Worm (Caenorhabditis elegans) whole organism, mixed stage, embryonic: Measurements from ENCODE around the gene srd-25.

Experiments used
- M03D4.4 ChIP-seq: sonication (generic microtip); optimal IDR thresholded peaks from 2 replicates; lab custom pipeline; 2017; ENCODE audit warnings: mild to moderate bottlenecking, missing genetic modification characterization, missing compliant biosample characterization
- bed-3 ChIP-seq: fragments of 200-800 bp; sonication (Bioruptor generic); optimal IDR thresholded peaks from 3 replicates; lab custom pipeline; 2018; ENCODE audit warnings: mild to moderate bottlenecking, missing genetic modification characterization, moderate library complexity, missing compliant biosample characterization
- blmp-1 ChIP-seq: fragments of 150-350 bp; optimal IDR thresholded peaks from 2 replicates; lab custom pipeline; 2014; ENCODE audit warnings: missing biosample characterization, missing genetic modification characterization
- ceh-39 ChIP-seq: fragments of 150-350 bp; optimal IDR thresholded peaks from 2 replicates; lab custom pipeline; 2014; ENCODE audit warnings: missing biosample characterization, missing genetic modification characterization
- ceh-43 ChIP-seq: fragments of 200-800 bp; sonication (Bioruptor generic); optimal IDR thresholded peaks from 2 replicates; lab custom pipeline; 2018; ENCODE audit warnings: mild to moderate bottlenecking, missing genetic modification characterization, moderate library complexity, missing compliant biosample characterization
- ceh-83 ChIP-seq: fragments of 200-800 bp; sonication (Bioruptor generic); optimal IDR thresholded peaks from 2 replicates; lab custom pipeline; 2018; ENCODE audit warnings: mild to moderate bottlenecking, missing genetic modification characterization, missing compliant biosample characterization
- ces-1 ChIP-seq: fragments of 150-350 bp; optimal IDR thresholded peaks from 2 replicates; lab custom pipeline; 2014; ENCODE audit warnings: missing biosample characterization, missing genetic modification reagents, missing genetic modification characterization
- cnd-1 ChIP-seq: fragments of 200-800 bp; sonication (Bioruptor generic); optimal IDR thresholded peaks from 2 replicates; lab custom pipeline; 2018; ENCODE audit warnings: mild to moderate bottlenecking, missing genetic modification characterization, missing compliant biosample characterization
- drap-1 ChIP-seq: fragments of 200-800 bp; sonication (Bioruptor generic); optimal IDR thresholded peaks from 3 replicates; lab custom pipeline; 2018; ENCODE audit warnings: mild to moderate bottlenecking, missing genetic modification characterization, missing compliant biosample characterization
- elt-3 ChIP-seq: fragments of 150-350 bp; optimal IDR thresholded peaks from 2 replicates; lab custom pipeline; 2014; ENCODE audit warnings: missing biosample characterization, missing genetic modification characterization
- flh-1 ChIP-seq: fragments of 200-800 bp; sonication (Bioruptor generic); optimal IDR thresholded peaks from 2 replicates; lab custom pipeline; 2018; ENCODE audit warnings: mild to moderate bottlenecking, missing genetic modification characterization, moderate library complexity, missing compliant biosample characterization
- ham-2 ChIP-seq: fragments of 200-800 bp; sonication (Bioruptor generic); optimal IDR thresholded peaks from 2 replicates; lab custom pipeline; 2018; ENCODE audit warnings: mild to moderate bottlenecking, missing genetic modification characterization, missing compliant biosample characterization
- hlh-1 ChIP-seq: fragments of 150-350 bp; optimal IDR thresholded peaks from 2 replicates; lab custom pipeline; 2014; ENCODE audit warnings: missing biosample characterization, missing genetic modification reagents, missing genetic modification characterization
- lin-13 ChIP-seq: fragments of 150-350 bp; optimal IDR thresholded peaks from 2 replicates; lab custom pipeline; 2014; ENCODE audit warnings: missing biosample characterization, missing genetic modification characterization
- lin-32 ChIP-seq: fragments of 200-800 bp; sonication (Bioruptor generic); optimal IDR thresholded peaks from 2 replicates; lab custom pipeline; 2018; ENCODE audit warnings: mild to moderate bottlenecking, missing genetic modification characterization, missing compliant biosample characterization
- lsy-2 ChIP-seq: fragments of 150-350 bp; optimal IDR thresholded peaks from 2 replicates; lab custom pipeline; 2014; ENCODE audit warnings: missing biosample characterization, missing genetic modification characterization
- mep-1 ChIP-seq: fragments of 150-350 bp; optimal IDR thresholded peaks from 2 replicates; lab custom pipeline; 2017; ENCODE audit warnings: missing biosample characterization, missing genetic modification reagents, missing genetic modification characterization, inconsistent platforms
- mls-2 ChIP-seq: sonication (generic microtip); optimal IDR thresholded peaks from 2 replicates; lab custom pipeline; 2016; ENCODE audit warnings: mild to moderate bottlenecking, missing genetic modification characterization, moderate library complexity, missing compliant biosample characterization
- nhr-12 ChIP-seq: fragments of 150-350 bp; optimal IDR thresholded peaks from 2 replicates; lab custom pipeline; 2014; ENCODE audit warnings: missing biosample characterization, missing genetic modification characterization
- nhr-2 ChIP-seq: fragments of 150-350 bp; optimal IDR thresholded peaks from 2 replicates; lab custom pipeline; 2014; ENCODE audit warnings: missing biosample characterization, missing genetic modification characterization
- nhr-237 ChIP-seq: fragments of 150-350 bp; optimal IDR thresholded peaks from 2 replicates; lab custom pipeline; 2014; ENCODE audit warnings: missing biosample characterization, missing genetic modification characterization
- nhr-28 ChIP-seq: fragments of 150-350 bp; optimal IDR thresholded peaks from 2 replicates; lab custom pipeline; 2014; ENCODE audit warnings: missing biosample characterization, missing genetic modification characterization
- nhr-76 ChIP-seq: sonication (generic microtip); optimal IDR thresholded peaks from 2 replicates; lab custom pipeline; 2017; ENCODE audit warnings: missing biosample characterization, missing genetic modification characterization
- pha-4 ChIP-seq: fragments of 150-350 bp; optimal IDR thresholded peaks from 2 replicates; lab custom pipeline; 2018; ENCODE audit warnings: missing biosample characterization, missing genetic modification reagents, missing genetic modification characterization
- sem-2 ChIP-seq: fragments of 200-800 bp; sonication (Bioruptor generic); optimal IDR thresholded peaks from 2 replicates; lab custom pipeline; 2018; ENCODE audit warnings: mild to moderate bottlenecking, missing genetic modification characterization, missing compliant biosample characterization
- snpc-4 ChIP-seq: fragments of 150-350 bp; optimal IDR thresholded peaks from 2 replicates; lab custom pipeline; 2014; ENCODE audit warnings: missing biosample characterization, missing genetic modification characterization
- sptf-1 ChIP-seq: sonication (generic microtip); optimal IDR thresholded peaks from 2 replicates; lab custom pipeline; 2017; ENCODE audit warnings: mild to moderate bottlenecking, missing genetic modification characterization, moderate library complexity, missing compliant biosample characterization
- tbx-8 ChIP-seq: fragments of 200-800 bp; sonication (Bioruptor generic); optimal IDR thresholded peaks from 2 replicates; lab custom pipeline; 2018; ENCODE audit warnings: mild to moderate bottlenecking, missing genetic modification characterization, moderate library complexity, missing compliant biosample characterization
- unc-39 ChIP-seq: fragments of 150-350 bp; optimal IDR thresholded peaks from 2 replicates; lab custom pipeline; 2014; ENCODE audit warnings: missing biosample characterization, missing genetic modification characterization
- unc-62 ChIP-seq: fragments of 150-350 bp; optimal IDR thresholded peaks from 2 replicates; lab custom pipeline; 2014; ENCODE audit warnings: missing biosample characterization, missing genetic modification reagents, missing genetic modification characterization
- ztf-11 ChIP-seq: fragments of 150-350 bp; optimal IDR thresholded peaks from 2 replicates; lab custom pipeline; 2014; ENCODE audit warnings: missing biosample characterization, missing genetic modification characterization

The srd-25 gene

DNA sequence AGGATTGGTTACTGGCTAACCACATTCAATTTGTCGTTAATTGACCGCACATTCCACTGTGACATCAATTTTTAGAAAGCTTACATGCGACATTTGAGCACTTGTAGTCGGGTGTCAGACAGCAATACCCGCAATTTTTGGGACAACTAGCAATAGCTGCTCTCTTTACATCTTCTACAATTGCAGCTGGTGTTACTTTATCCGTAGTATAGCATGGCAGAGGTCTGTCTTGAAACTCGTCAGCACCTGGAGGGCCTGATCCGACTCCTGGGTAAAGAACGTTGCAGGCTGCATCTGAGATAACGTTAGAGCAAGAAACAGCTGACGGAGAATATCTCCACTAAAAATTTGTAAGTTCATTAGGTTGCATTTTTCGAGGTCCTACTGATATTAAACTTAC, 7.5 kb downstream of the srd-25 start:
- TF ChIP-seq hlh-1 (tag; lab: Kevin White, UChicago) (no peak), nhr-237 (tag; lab: Kevin White, UChicago) (no peak), ceh-83 (no peak), elt-3 (no peak), drap-1 (GFP tag; lab: Kevin White, UChicago) (no peak), sptf-1 (tag; lab: Kevin White, UChicago) (no peak), nhr-28 (tag; lab: Kevin White, UChicago) (no peak), flh-1 (GFP tag; lab: Kevin White, UChicago) (no peak), mep-1 (no peak), ces-1 (no peak), unc-39 (no peak), snpc-4 (tag; lab: Kevin White, UChicago) (no peak), M03D4.4 (no peak), lin-32 (GFP tag; lab: Kevin White, UChicago) (no peak), nhr-76 (tag; lab: Kevin White, UChicago) (no peak), ztf-11 (tag; lab: Kevin White, UChicago) (no peak), tbx-8 (GFP tag; lab: Kevin White, UChicago) (no peak)

DNA sequence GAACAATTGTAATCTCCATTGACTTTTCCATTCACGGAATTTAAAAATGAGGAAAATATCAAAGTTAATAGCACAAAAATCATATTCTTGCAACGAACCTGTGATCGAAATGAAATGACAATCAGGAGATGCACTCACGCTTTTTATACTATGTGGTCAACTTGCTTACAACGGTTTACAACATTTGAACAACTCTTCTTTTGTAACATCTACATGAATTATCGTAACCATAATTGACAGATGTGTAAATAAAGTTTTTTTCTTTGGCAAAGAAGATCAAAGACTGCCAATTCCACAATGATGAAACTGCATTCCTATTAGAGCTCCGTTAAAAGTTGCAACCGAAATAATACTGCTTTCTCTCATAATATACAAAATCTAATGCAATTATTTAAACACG, 8.0 kb downstream of the srd-25 start, which contains the start of gene F07C4.10:
Gene F07C4.10, minus strand, starts transcription at position 101 of the 400 bp plus-strand sequence.
- TF ChIP-seq snpc-4 (tag; lab: Kevin White, UChicago) = no peak
- no peak for TF ChIP-seq elt-3
- TF ChIP-seq M03D4.4 = no peak
- TF ChIP-seq sem-2 (GFP tag; lab: Kevin White, UChicago) = no peak
- no peak for TF ChIP-seq ces-1
- no peak for TF ChIP-seq lin-32 (GFP tag; lab: Kevin White, UChicago)
- no peak for TF ChIP-seq cnd-1 (tag; lab: Kevin White, UChicago)
- TF ChIP-seq ham-2 = no peak
- TF ChIP-seq bed-3 (GFP tag; lab: Kevin White, UChicago) = no peak
- no peak for TF ChIP-seq blmp-1
- TF ChIP-seq sptf-1 (tag; lab: Kevin White, UChicago) = no peak
- TF ChIP-seq nhr-237 (tag; lab: Kevin White, UChicago) = no peak
- TF ChIP-seq lsy-2 = no peak
- no peak for TF ChIP-seq ceh-39
- TF ChIP-seq nhr-76 (tag; lab: Kevin White, UChicago) = no peak
- TF ChIP-seq, all 35 proteins: peak for 0

DNA sequence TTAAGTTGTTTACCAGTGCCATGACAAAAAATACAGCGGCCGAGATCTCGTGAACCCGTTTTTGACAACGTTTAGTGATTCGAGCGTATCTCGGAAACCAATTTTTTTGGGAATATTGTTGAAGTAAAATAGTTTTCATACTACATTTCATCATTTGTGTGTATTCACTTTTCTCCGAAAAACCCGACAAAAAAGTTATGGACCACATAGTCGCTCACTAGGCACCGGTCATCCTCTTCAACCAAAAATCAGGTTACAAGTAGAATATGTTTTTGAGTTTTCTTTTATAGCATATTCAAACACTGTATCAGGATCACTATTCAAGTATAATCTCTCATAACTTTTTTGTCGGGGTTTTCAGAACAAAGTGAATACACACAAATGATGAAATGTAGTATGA, 9.9 kb downstream of the srd-25 start:
- TF ChIP-seq unc-62 (GFP tag; lab: Kevin White, UChicago) (no peak), lin-32 (GFP tag; lab: Kevin White, UChicago) (no peak)

DNA sequence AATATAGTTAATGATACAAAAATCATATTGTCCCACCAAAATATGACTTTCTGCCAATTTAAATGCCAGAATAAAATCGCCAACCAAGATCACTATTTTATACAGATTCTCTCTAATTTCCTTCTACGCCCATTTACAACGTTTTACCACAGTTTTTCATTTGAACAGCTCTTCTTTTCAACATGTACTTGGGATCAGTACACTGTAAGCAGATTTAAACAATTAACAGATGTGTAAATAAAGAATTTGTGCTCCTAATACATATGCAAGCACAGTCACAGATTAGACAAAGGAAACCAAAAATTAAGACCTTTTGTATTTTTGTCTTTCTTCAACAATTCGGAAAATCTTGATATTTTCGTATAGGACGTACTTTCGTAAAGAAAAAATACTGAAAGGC, 11.6 kb downstream of the srd-25 start, which contains the start of gene F07C4.11:
Gene F07C4.11, minus strand, starts transcription at position 101 of the 400 bp plus-strand sequence.
- TF ChIP-seq nhr-12 (tag; lab: Kevin White, UChicago) (no peak), lsy-2 (no peak), ztf-11 (tag; lab: Kevin White, UChicago) (no peak), nhr-2 (tag; lab: Kevin White, UChicago) (no peak), pha-4 (no peak), ceh-83 (no peak), hlh-1 (tag; lab: Kevin White, UChicago) (no peak), mep-1 (no peak), elt-3 (no peak), lin-13 (tag; lab: Kevin White, UChicago) (no peak), M03D4.4 (no peak), ham-2 (no peak), blmp-1 (no peak), sptf-1 (tag; lab: Kevin White, UChicago) (no peak)

DNA sequence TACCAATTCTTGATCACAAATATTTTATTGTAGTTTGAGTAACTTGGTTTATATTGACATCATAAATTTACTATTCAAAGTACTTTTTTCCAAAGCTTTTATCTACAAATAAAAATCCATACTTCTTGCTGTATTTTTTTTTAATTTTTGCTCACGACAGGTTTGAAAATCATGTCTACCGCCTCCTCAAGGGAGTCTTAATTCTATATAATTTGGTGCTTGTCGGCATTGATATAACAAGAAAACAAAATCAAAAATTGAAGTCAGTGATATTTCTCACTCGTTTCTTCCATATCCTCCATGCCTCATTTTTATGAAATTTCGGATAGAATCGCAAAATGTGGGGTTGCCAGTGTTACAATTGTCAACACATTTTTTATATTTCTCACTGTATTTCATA, 13.6 kb downstream of the srd-25 start, which contains the start of gene str-47:
Gene str-47, plus strand, starts transcription at position 301 of the 400 bp plus-strand sequence.
- TF ChIP-seq hlh-1 (tag; lab: Kevin White, UChicago) (no peak), lin-32 (GFP tag; lab: Kevin White, UChicago) (no peak), lsy-2 (no peak), ceh-83 (no peak), nhr-237 (tag; lab: Kevin White, UChicago) (no peak), pha-4 (no peak), lin-13 (tag; lab: Kevin White, UChicago) (no peak), ham-2 (no peak), sptf-1 (tag; lab: Kevin White, UChicago) (no peak)

DNA sequence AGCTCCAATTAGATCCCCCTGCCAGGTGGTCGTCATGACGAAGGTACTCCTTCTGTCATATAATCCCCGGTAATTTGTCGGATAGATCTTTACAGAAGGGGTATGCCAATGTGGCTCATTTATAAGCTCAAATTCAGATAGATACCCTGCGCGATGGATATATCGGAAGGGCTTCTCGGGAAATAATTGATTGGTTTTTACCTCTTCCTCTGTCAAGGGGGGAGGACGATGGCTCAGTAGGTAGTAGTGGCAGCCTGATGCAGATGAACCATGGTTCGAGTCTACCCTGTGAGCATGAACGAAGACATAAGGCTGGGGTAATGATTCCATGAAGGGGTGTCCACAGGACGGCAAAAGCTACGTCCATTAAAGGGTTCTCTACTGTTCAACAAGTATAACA, 15.3 kb downstream of the srd-25 start:
- TF ChIP-seq M03D4.4 (no peak), lin-32 (GFP tag; lab: Kevin White, UChicago) (no peak), mls-2 (no peak), ceh-83 (no peak), ceh-43 (GFP tag; lab: Kevin White, UChicago) (no peak)
